Worm (Caenorhabditis elegans) whole organism, young adult: ENCODE measurements around the gene F59B10.2.
A peak's percentile ranks its signal among the peaks of the same experiment; 100 is the strongest.

Source experiments
- B0261.1 ChIP-seq: sonication (generic microtip); optimal IDR thresholded peaks from 2 replicates; lab custom pipeline; 2016; ENCODE audit warnings: mild to moderate bottlenecking, missing genetic modification characterization, moderate library complexity, missing compliant biosample characterization
- B0336.3 ChIP-seq: fragments of 200-800 bp; sonication (Bioruptor generic); IDR thresholded peaks from 2 replicates; pipeline ENCODE4 v1.3.6; 2022; ENCODE audit warnings: missing genetic modification characterization, missing compliant biosample characterization
- F49E8.2 ChIP-seq: sonication (generic microtip); optimal IDR thresholded peaks from 3 replicates; lab custom pipeline; 2017; ENCODE audit warnings: missing genetic modification characterization, mild to moderate bottlenecking, missing compliant biosample characterization, antibody characterized with exemption, moderate library complexity; ENCODE audit not compliant: insufficient read depth
- K11D2.4 ChIP-seq: fragments of 200-800 bp; sonication (Bioruptor generic); IDR thresholded peaks from 2 replicates; pipeline ENCODE4 v1.3.6; 2022; ENCODE audit warnings: missing genetic modification reagents, missing genetic modification characterization, missing compliant biosample characterization
- K12H6.12 ChIP-seq: fragments of 200-800 bp; sonication (Bioruptor generic); optimal IDR thresholded peaks from 2 replicates; lab custom pipeline; 2018; ENCODE audit warnings: mild to moderate bottlenecking, missing genetic modification characterization, missing compliant biosample characterization
- T07F8.4 ChIP-seq: sonication (generic microtip); optimal IDR thresholded peaks from 2 replicates; lab custom pipeline; 2016; ENCODE audit warnings: mild to moderate bottlenecking, missing genetic modification characterization, moderate library complexity, missing compliant biosample characterization
- Y53F4B.3 ChIP-seq: fragments of 200-800 bp; sonication (Bioruptor generic); IDR thresholded peaks from 2 replicates; pipeline ENCODE4 v1.3.6; 2022; ENCODE audit warnings: missing genetic modification reagents, missing genetic modification characterization, missing compliant biosample characterization
- Y53G8AR.9 ChIP-seq: fragments of 200-800 bp; sonication (Bioruptor generic); conservative IDR thresholded peaks from 2 replicates; pipeline ENCODE4 v1.3.6; 2022; ENCODE audit warnings: missing genetic modification reagents, missing genetic modification characterization, missing compliant biosample characterization
- ama-1 ChIP-seq, 3 experiments: fragments of 150-350 bp in 1 of 3; sonication (generic microtip) in 2 of 3; optimal IDR thresholded peaks; 2 replicates each; lab custom pipeline; 2014 to 2018; ENCODE audit warnings: missing biosample characterization in 2 of 3, missing genetic modification characterization in 2 of 3, missing genetic modification reagents in 2 of 3
- aptf-2 ChIP-seq: fragments of 200-800 bp; sonication (Bioruptor generic); conservative IDR thresholded peaks from 2 replicates; pipeline ENCODE4 v1.3.6; 2022; ENCODE audit warnings: missing genetic modification reagents, missing genetic modification characterization, missing compliant biosample characterization
- aptf-3 ChIP-seq: fragments of 200-800 bp; sonication (Bioruptor generic); IDR thresholded peaks from 2 replicates; pipeline ENCODE4 v1.3.6; 2022; ENCODE audit warnings: missing genetic modification characterization, missing compliant biosample characterization
- attf-3 ChIP-seq: fragments of 200-800 bp; sonication (Bioruptor generic); conservative IDR thresholded peaks from 2 replicates; pipeline ENCODE4 v1.3.6; 2022; ENCODE audit warnings: missing genetic modification reagents, missing genetic modification characterization, missing compliant biosample characterization
- die-1 ChIP-seq: sonication (generic microtip); optimal IDR thresholded peaks from 2 replicates; lab custom pipeline; 2016; ENCODE audit warnings: missing genotype, mild to moderate bottlenecking, missing genetic modification characterization, missing compliant biosample characterization
- egl-44 ChIP-seq: fragments of 200-800 bp; sonication (Bioruptor generic); IDR thresholded peaks from 2 replicates; pipeline ENCODE4 v1.3.6; 2022; ENCODE audit warnings: missing genetic modification reagents, missing genetic modification characterization, missing compliant biosample characterization
- ekl-4 ChIP-seq: fragments of 200-800 bp; sonication (Bioruptor generic); IDR thresholded peaks from 2 replicates; pipeline ENCODE4 v1.3.6; 2022; ENCODE audit warnings: missing genetic modification reagents, missing genetic modification characterization, missing compliant biosample characterization
- ets-4 ChIP-seq: fragments of 200-800 bp; sonication (Bioruptor generic); optimal IDR thresholded peaks from 2 replicates; lab custom pipeline; 2018; ENCODE audit warnings: mild to moderate bottlenecking, missing genetic modification characterization, missing compliant biosample characterization
- hlh-26 ChIP-seq: fragments of 200-800 bp; sonication (Bioruptor generic); conservative IDR thresholded peaks from 2 replicates; pipeline ENCODE4 v1.3.6; 2022; ENCODE audit warnings: missing genetic modification reagents, missing genetic modification characterization, missing compliant biosample characterization
- hmg-1.2 ChIP-seq: fragments of 200-800 bp; sonication (Bioruptor generic); IDR thresholded peaks from 2 replicates; pipeline ENCODE4 v1.3.6; 2022; ENCODE audit warnings: missing genetic modification reagents, missing genetic modification characterization, missing compliant biosample characterization
- hrde-1 ChIP-seq: sonication (generic microtip); optimal IDR thresholded peaks from 2 replicates; lab custom pipeline; 2016; ENCODE audit warnings: missing genetic modification characterization, mild to moderate bottlenecking, missing compliant biosample characterization, moderate library complexity, missing genotype, missing genetic modification reagents, borderline replicate concordance
- hsf-1 ChIP-seq: fragments of 200-800 bp; sonication (Bioruptor generic); IDR thresholded peaks from 2 replicates; pipeline ENCODE4 v1.3.6; 2022; ENCODE audit warnings: missing genetic modification reagents, missing genetic modification characterization, missing compliant biosample characterization
- lag-1 ChIP-seq: fragments of 200-800 bp; sonication (Bioruptor generic); IDR thresholded peaks from 2 replicates; pipeline ENCODE4 v1.3.6; 2022; ENCODE audit warnings: missing genetic modification reagents, missing genetic modification characterization, missing compliant biosample characterization
- let-526 ChIP-seq: fragments of 200-800 bp; sonication (Bioruptor generic); IDR thresholded peaks from 2 replicates; pipeline ENCODE4 v1.3.6; 2022; ENCODE audit warnings: missing genetic modification reagents, missing genetic modification characterization, missing compliant biosample characterization
- lin-26 ChIP-seq: fragments of 200-800 bp; sonication (Bioruptor generic); IDR thresholded peaks from 2 replicates; pipeline ENCODE4 v1.3.6; 2022; ENCODE audit warnings: missing genetic modification reagents, missing genetic modification characterization, missing compliant biosample characterization
- lin-35 ChIP-seq, 3 experiments: fragments of 150-350 bp in 2 of 3; sonication (generic microtip) in 1 of 3; optimal IDR thresholded peaks; 2 replicates each; lab custom pipeline; 2014 to 2018; ENCODE audit warnings: missing biosample characterization in 3 of 3, missing genetic modification characterization in 3 of 3, missing genetic modification reagents in 3 of 3
- lin-40 ChIP-seq: sonication (generic microtip); optimal IDR thresholded peaks from 2 replicates; lab custom pipeline; 2016; ENCODE audit warnings: missing genetic modification characterization, mild to moderate bottlenecking, missing compliant biosample characterization, missing genotype, missing genetic modification reagents
- madf-3 ChIP-seq: fragments of 200-800 bp; sonication (Bioruptor generic); IDR thresholded peaks from 2 replicates; pipeline ENCODE4 v1.3.6; 2022; ENCODE audit warnings: missing genetic modification reagents, missing genetic modification characterization, missing compliant biosample characterization
- madf-8 ChIP-seq: fragments of 200-800 bp; sonication (Bioruptor generic); conservative IDR thresholded peaks from 2 replicates; pipeline ENCODE4 v1.3.6; 2022; ENCODE audit warnings: missing genetic modification reagents, missing genetic modification characterization, missing compliant biosample characterization
- mcd-1 ChIP-seq: fragments of 200-800 bp; sonication (Bioruptor generic); IDR thresholded peaks from 2 replicates; pipeline ENCODE4 v1.3.6; 2022; ENCODE audit warnings: missing genetic modification reagents, missing genetic modification characterization, missing compliant biosample characterization
- nhr-90 ChIP-seq: sonication (generic microtip); optimal IDR thresholded peaks from 2 replicates; lab custom pipeline; 2016; ENCODE audit warnings: missing genotype, mild to moderate bottlenecking, missing genetic modification characterization, missing compliant biosample characterization
- rcor-1 ChIP-seq: fragments of 200-800 bp; sonication (Bioruptor generic); IDR thresholded peaks from 2 replicates; pipeline ENCODE4 v1.3.6; 2022; ENCODE audit warnings: missing genetic modification reagents, missing genetic modification characterization, missing compliant biosample characterization
- sea-2 ChIP-seq: fragments of 200-800 bp; sonication (Bioruptor generic); IDR thresholded peaks from 2 replicates; pipeline ENCODE4 v1.3.6; 2022; ENCODE audit warnings: missing genetic modification characterization, missing compliant biosample characterization
- snpc-1.3 ChIP-seq: sonication (generic microtip); optimal IDR thresholded peaks from 2 replicates; lab custom pipeline; 2017; ENCODE audit warnings: missing genetic modification characterization, mild to moderate bottlenecking, missing compliant biosample characterization, antibody characterized with exemption, moderate library complexity, missing genotype, missing genetic modification reagents; ENCODE audit not compliant: insufficient read depth
- snpc-3.4 ChIP-seq: sonication (generic microtip); optimal IDR thresholded peaks from 2 replicates; lab custom pipeline; 2017; ENCODE audit warnings: missing genetic modification characterization, mild to moderate bottlenecking, missing compliant biosample characterization, antibody characterized with exemption, moderate library complexity, missing genotype, missing genetic modification reagents
- snpc-4 ChIP-seq, 5 experiments: fragments of 150-350 bp in 1 of 5; sonication (generic microtip) in 4 of 5; optimal IDR thresholded peaks; 2 replicates each; lab custom pipeline; 2014 to 2018; ENCODE audit warnings: missing genetic modification characterization in 5 of 5, missing biosample characterization in 3 of 5, antibody characterized with exemption in 2 of 5, mild to moderate bottlenecking in 2 of 5, missing compliant biosample characterization in 2 of 5, missing genotype in 2 of 5, moderate library complexity in 2 of 5, missing genetic modification reagents in 1 of 5
- sptf-2 ChIP-seq: fragments of 200-800 bp; sonication (Bioruptor generic); optimal IDR thresholded peaks from 2 replicates; lab custom pipeline; 2018; ENCODE audit warnings: mild to moderate bottlenecking, missing genetic modification characterization, missing compliant biosample characterization
- unc-62 ChIP-seq: fragments of 150-350 bp; optimal IDR thresholded peaks from 2 replicates; lab custom pipeline; 2014; ENCODE audit warnings: missing biosample characterization, missing genetic modification reagents, missing genetic modification characterization
- xnd-1 ChIP-seq: sonication (generic microtip); optimal IDR thresholded peaks from 2 replicates; lab custom pipeline; 2016; ENCODE audit warnings: missing genotype, missing genetic modification reagents, missing genetic modification characterization, missing compliant biosample characterization
- zfh-2 ChIP-seq: fragments of 200-800 bp; sonication (Bioruptor generic); conservative IDR thresholded peaks from 2 replicates; pipeline ENCODE4 v1.3.6; 2022; ENCODE audit warnings: missing genetic modification reagents, missing genetic modification characterization, missing compliant biosample characterization
- ztf-22 ChIP-seq: fragments of 200-800 bp; sonication (Bioruptor generic); optimal IDR thresholded peaks from 2 replicates; lab custom pipeline; 2018; ENCODE audit warnings: mild to moderate bottlenecking, missing genetic modification characterization, moderate library complexity, missing compliant biosample characterization
- ztf-26 ChIP-seq: sonication (generic microtip); optimal IDR thresholded peaks from 2 replicates; lab custom pipeline; 2017; ENCODE audit warnings: missing genetic modification characterization, missing compliant biosample characterization
- ztf-3 ChIP-seq: fragments of 200-800 bp; sonication (Bioruptor generic); optimal IDR thresholded peaks from 2 replicates; lab custom pipeline; 2018; ENCODE audit warnings: mild to moderate bottlenecking, missing genetic modification characterization, missing compliant biosample characterization
- ztf-6 ChIP-seq: fragments of 200-800 bp; sonication (Bioruptor generic); IDR thresholded peaks from 2 replicates; pipeline ENCODE4 v1.3.6; 2022; ENCODE audit warnings: missing genetic modification reagents, missing genetic modification characterization, missing compliant biosample characterization

Gene F59B10.2

ce11 chrII:10545924-10546783 is 36.5 kb upstream of the F59B10.2 start (continued):
- TF ChIP-seq xnd-1 (tag; lab: Kevin White, UChicago) (no peak), snpc-3.4 (tag; lab: Kevin White, UChicago) (no peak), unc-62 (GFP tag; lab: Kevin White, UChicago) (no peak), hmg-1.2 (GFP tag; lab: Robert Waterston, UW) (peak; percentile 18; the same call in 1 of the 2 replicates), ztf-22 (GFP tag; lab: Kevin White, UChicago) (no peak), ekl-4 (GFP tag; lab: Robert Waterston, UW) (peak; percentile 27; the same call in 1 of the 2 replicates), B0336.3 (GFP tag; lab: Robert Waterston, UW) (peak; percentile 3; the same call in 1 of the 2 replicates), rcor-1 (GFP tag; lab: Robert Waterston, UW) (no peak; the same call in 1 of the 2 replicates), ets-4 (GFP tag; lab: Kevin White, UChicago) (no peak), hsf-1 (peak; percentile 85), Y53F4B.3 (GFP tag; lab: Robert Waterston, UW) (no peak), hlh-26 (GFP tag; lab: Robert Waterston, UW) (no peak), aptf-3 (peak; percentile 6; the same call in 1 of the 2 replicates), K12H6.12 (tag; lab: Kevin White, UChicago) (no peak), aptf-2 (GFP tag; lab: Robert Waterston, UW) (no peak), madf-3 (GFP tag; lab: Robert Waterston, UW) (peak; percentile 70), ztf-26 (no peak), sptf-2 (GFP tag; lab: Kevin White, UChicago) (no peak), ztf-3 (GFP tag; lab: Kevin White, UChicago) (no peak), T07F8.4 (tag; lab: Kevin White, UChicago) (no peak), lin-26 (GFP tag; lab: Robert Waterston, UW) (peak; percentile 82), attf-3 (GFP tag; lab: Robert Waterston, UW) (0 out of 2 replicates have a peak, but pooled peaks have one; percentile 20), zfh-2 (GFP tag; lab: Robert Waterston, UW) (peak; percentile 52), nhr-90 (tag; lab: Kevin White, UChicago) (peak; percentile 35), lin-35 (GFP tag; optimal IDR thresholded peaks at IDR 0.05; lab: Kevin White, UChicago) (peak in 1 of 3 experiments; percentile 20), egl-44 (GFP tag; lab: Robert Waterston, UW) (peak; percentile 66; the same call in 1 of the 2 replicates), Y53G8AR.9 (GFP tag; lab: Robert Waterston, UW) (peak; percentile 32; the same call in 1 of the 2 replicates), die-1 (no peak)
- TF ChIP-seq, all 124 proteins: peak for 26

- TF ChIP-seq sptf-2 (GFP tag; lab: Kevin White, UChicago) (peak; percentile 48), Y53F4B.3 (GFP tag; lab: Robert Waterston, UW) (no peak), lag-1 (GFP tag; lab: Robert Waterston, UW) (0 out of 2 replicates have a peak, but pooled peaks have one; percentile 26), F49E8.2 (tag; lab: Kevin White, UChicago) (no peak), ama-1 (optimal IDR thresholded peaks at IDR 0.05; lab: Kevin White, UChicago) (peak; percentile 93), ama-1 (GFP tag; optimal IDR thresholded peaks at IDR 0.05; lab: Kevin White, UChicago) (no peak), snpc-1.3 (peak; percentile 40), let-526 (GFP tag; lab: Robert Waterston, UW) (no peak), mcd-1 (GFP tag; lab: Robert Waterston, UW) (no peak), lin-40 (tag; lab: Kevin White, UChicago) (no peak), K11D2.4 (GFP tag; lab: Robert Waterston, UW) (0 out of 2 replicates have a peak, but pooled peaks have one; percentile 10), hrde-1 (tag; lab: Kevin White, UChicago) (peak; percentile 10), sea-2 (no peak), aptf-3 (peak; percentile 39; the same call in 1 of the 2 replicates), egl-44 (GFP tag; lab: Robert Waterston, UW) (no peak; the same call in 1 of the 2 replicates), snpc-4 (GFP tag; optimal IDR thresholded peaks at IDR 0.05; lab: Kevin White, UChicago) (peak; percentile 42), snpc-4 (tag; optimal IDR thresholded peaks at IDR 0.05; lab: Kevin White, UChicago) (peak in 1 of 4 experiments; percentile 37), lin-35 (GFP tag; optimal IDR thresholded peaks at IDR 0.05; lab: Kevin White, UChicago) (peak in 1 of 3 experiments; percentile 43), die-1 (peak; percentile 1), ztf-6 (0 out of 2 replicates have a peak, but pooled peaks have one; percentile 48), madf-8 (GFP tag; lab: Robert Waterston, UW) (no peak; the same call in 1 of the 2 replicates), B0261.1 (tag; lab: Kevin White, UChicago) (peak; percentile 63), T07F8.4 (tag; lab: Kevin White, UChicago) (no peak)
These were observed 35.6 kb upstream of the F59B10.2 start for ce11 chrII:10545213-10545612.
